Fruit fly (Drosophila melanogaster) whole organism, adult: ENCODE results near the gene Appl.

Source experiments
- CG11617 ChIP-seq: fragments of 200-800 bp; sonication (Bioruptor generic); optimal IDR thresholded peaks from 2 replicates; lab custom pipeline; 2017; ENCODE audit warnings: mild to moderate bottlenecking, missing biosample characterization, missing genetic modification reagents, missing genetic modification characterization
- CG12768 ChIP-seq: fragments of 200-800 bp; sonication (Bioruptor generic); optimal IDR thresholded peaks from 2 replicates; lab custom pipeline; 2017; ENCODE audit warnings: missing biosample characterization, missing genetic modification characterization, mild to moderate bottlenecking, moderate library complexity, missing genetic modification reagents
- CG14711 ChIP-seq: fragments of 200-800 bp; sonication (Bioruptor generic); optimal IDR thresholded peaks from 2 replicates; lab custom pipeline; 2018; ENCODE audit warnings: missing biosample characterization, mild to moderate bottlenecking, missing genetic modification characterization, moderate library complexity
- CG1620 ChIP-seq: fragments of 200-800 bp; sonication (Bioruptor generic); optimal IDR thresholded peaks from 2 replicates; lab custom pipeline; 2016; ENCODE audit warnings: missing biosample characterization, missing genetic modification characterization
- CG33017 ChIP-seq: fragments of 200-800 bp; sonication (Bioruptor generic); optimal IDR thresholded peaks from 2 replicates; lab custom pipeline; 2018; ENCODE audit warnings: missing biosample characterization, mild to moderate bottlenecking, missing genetic modification characterization, moderate library complexity
- CG5204 ChIP-seq: fragments of 200-800 bp; sonication (Bioruptor generic); optimal IDR thresholded peaks from 2 replicates; lab custom pipeline; 2016; ENCODE audit warnings: missing biosample characterization, missing genetic modification characterization
- CG7045 ChIP-seq: fragments of 200-800 bp; sonication (Bioruptor generic); optimal IDR thresholded peaks from 2 replicates; lab custom pipeline; 2017; ENCODE audit warnings: missing biosample characterization, mild to moderate bottlenecking, missing genetic modification characterization
- CG7101 ChIP-seq: fragments of 200-800 bp; sonication (Bioruptor generic); optimal IDR thresholded peaks from 2 replicates; lab custom pipeline; 2018; ENCODE audit warnings: missing biosample characterization, mild to moderate bottlenecking, missing genetic modification characterization, moderate library complexity
- Clk ChIP-seq: fragments of 200-800 bp; sonication (Bioruptor generic); optimal IDR thresholded peaks from 2 replicates; lab custom pipeline; 2017; ENCODE audit warnings: missing biosample characterization, missing genetic modification characterization
- Crg-1 ChIP-seq: fragments of 200-800 bp; sonication (Bioruptor generic); optimal IDR thresholded peaks from 2 replicates; lab custom pipeline; 2016; ENCODE audit warnings: missing biosample characterization, missing genetic modification characterization
- Hr96 ChIP-seq: fragments of 200-800 bp; sonication (Bioruptor generic); optimal IDR thresholded peaks from 2 replicates; lab custom pipeline; 2016; ENCODE audit warnings: missing biosample characterization, missing genetic modification characterization
- Mnt ChIP-seq: fragments of 200-800 bp; sonication (Bioruptor generic); optimal IDR thresholded peaks from 2 replicates; lab custom pipeline; 2016; ENCODE audit warnings: missing biosample characterization, mild to moderate bottlenecking, missing genetic modification characterization
- bab1 ChIP-seq: fragments of 200-800 bp; sonication (Bioruptor generic); optimal IDR thresholded peaks from 3 replicates; lab custom pipeline; 2019; ENCODE audit warnings: missing biosample characterization, mild to moderate bottlenecking, missing genetic modification characterization, moderate library complexity
- cic ChIP-seq: fragments of 200-800 bp; sonication (Bioruptor generic); optimal IDR thresholded peaks from 2 replicates; lab custom pipeline; 2017; ENCODE audit warnings: missing biosample characterization, mild to moderate bottlenecking, missing genetic modification characterization, moderate library complexity
- cnc ChIP-seq, 2 experiments: fragments of >200 bp; optimal IDR thresholded peaks; 2 replicates each; lab custom pipeline; 2017
- kay ChIP-seq: fragments of 200-800 bp; sonication (Bioruptor generic); peaks from one replicate; lab custom pipeline; 2016; ENCODE audit warnings: missing biosample characterization, missing genetic modification characterization, borderline replicate concordance
- ovo ChIP-seq: fragments of 200-800 bp; sonication (Bioruptor generic); optimal IDR thresholded peaks from 2 replicates; lab custom pipeline; 2016; ENCODE audit warnings: missing biosample characterization, missing genetic modification characterization
- pad ChIP-seq: fragments of 200-800 bp; sonication (Bioruptor generic); optimal IDR thresholded peaks from 3 replicates; lab custom pipeline; 2017; ENCODE audit warnings: missing biosample characterization, missing genetic modification characterization, mild to moderate bottlenecking, moderate library complexity, missing genetic modification reagents
- tj ChIP-seq: fragments of 200-800 bp; sonication (Bioruptor generic); optimal IDR thresholded peaks from 3 replicates; lab custom pipeline; 2017; ENCODE audit warnings: missing biosample characterization, mild to moderate bottlenecking, missing genetic modification characterization, moderate library complexity
- toe ChIP-seq: fragments of 200-800 bp; sonication (Bioruptor generic); optimal IDR thresholded peaks from 2 replicates; lab custom pipeline; 2016; ENCODE audit warnings: missing biosample characterization, missing genetic modification characterization

The Appl gene

dm6 chrX:509117-509516, 21.2 kb upstream of the Appl start, which contains the start of gene arg:
Gene arg, plus strand, starts transcription at chrX:509435.
- TF ChIP-seq CG33017 (no peak), cic (peak; percentile 3)

dm6 chrX:510528-510927, 19.8 kb upstream of the Appl start:
- TF ChIP-seq toe (GFP tag; lab: Kevin White, UChicago) (no peak), CG5204 (GFP tag; lab: Kevin White, UChicago) (no peak), bab1 (GFP tag; lab: Kevin White, UChicago) (no peak), CG11617 (GFP tag; lab: Kevin White, UChicago) (no peak), Clk (GFP tag; lab: Kevin White, UChicago) (no peak), CG7045 (no peak), pad (no peak), cnc (optimal IDR thresholded peaks at IDR 0.05; lab: Kevin White, UChicago) (no peak), CG7101 (tag; lab: Kevin White, UChicago) (no peak), CG12768 (GFP tag; lab: Kevin White, UChicago) (no peak)

DNA sequence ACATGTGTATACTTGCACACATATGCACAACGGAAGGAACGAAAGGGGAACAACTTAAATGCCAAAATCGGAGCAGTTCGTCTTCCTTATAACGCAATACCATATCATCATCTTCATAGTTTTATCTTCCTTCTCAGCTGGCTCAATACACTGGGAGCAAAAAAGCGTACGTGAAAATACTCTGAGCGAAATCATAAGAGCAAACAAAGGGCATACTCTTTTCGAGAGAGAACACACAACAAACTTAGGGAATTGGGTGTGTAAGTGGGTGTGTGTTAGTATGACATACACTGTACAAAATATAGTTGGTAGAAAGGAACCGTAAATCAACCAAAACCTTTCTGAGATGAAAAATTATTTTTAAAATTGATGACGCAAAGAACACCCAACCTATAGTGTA, 17.8 kb upstream of the Appl start:
- TF ChIP-seq Crg-1 (no peak), CG5204 (GFP tag; lab: Kevin White, UChicago) (no peak), toe (GFP tag; lab: Kevin White, UChicago) (no peak), CG12768 (GFP tag; lab: Kevin White, UChicago) (no peak), Mnt (GFP tag; lab: Kevin White, UChicago) (no peak), CG14711 (tag; lab: Kevin White, UChicago) (no peak), pad (no peak), CG1620 (GFP tag; lab: Kevin White, UChicago) (no peak)

dm6 chrX:515676-516075, 14.6 kb upstream of the Appl start:
- TF ChIP-seq CG5204 (GFP tag; lab: Kevin White, UChicago) (no peak), pad (no peak), tj (GFP tag; lab: Kevin White, UChicago) (no peak), CG7045 (no peak), Crg-1 (no peak), CG14711 (tag; lab: Kevin White, UChicago) (no peak), CG12768 (GFP tag; lab: Kevin White, UChicago) (no peak), cnc (optimal IDR thresholded peaks at IDR 0.05; lab: Kevin White, UChicago) (no peak), Clk (GFP tag; lab: Kevin White, UChicago) (no peak), cic (no peak), Hr96 (GFP tag; lab: Kevin White, UChicago) (no peak), CG11617 (GFP tag; lab: Kevin White, UChicago) (no peak), toe (GFP tag; lab: Kevin White, UChicago) (no peak), kay (GFP tag; lab: Kevin White, UChicago) (no peak)

dm6 chrX:518858-519257, 11.4 kb upstream of the Appl start:
- TF ChIP-seq toe (GFP tag; lab: Kevin White, UChicago): no peak
- TF ChIP-seq CG14711 (tag; lab: Kevin White, UChicago): no peak
- no peak for TF ChIP-seq Clk (GFP tag; lab: Kevin White, UChicago)
- TF ChIP-seq Crg-1: no peak
- no peak for TF ChIP-seq bab1 (GFP tag; lab: Kevin White, UChicago)
- TF ChIP-seq CG1620 (GFP tag; lab: Kevin White, UChicago): no peak
- TF ChIP-seq CG11617 (GFP tag; lab: Kevin White, UChicago): no peak
- TF ChIP-seq pad: no peak
- TF ChIP-seq tj (GFP tag; lab: Kevin White, UChicago): no peak
- TF ChIP-seq CG5204 (GFP tag; lab: Kevin White, UChicago): no peak
- TF ChIP-seq cic: no peak
- TF ChIP-seq ovo (GFP tag; lab: Kevin White, UChicago): no peak
- no peak for TF ChIP-seq CG33017
- no peak for TF ChIP-seq kay (GFP tag; lab: Kevin White, UChicago)
- TF ChIP-seq Mnt (GFP tag; lab: Kevin White, UChicago): no peak
- TF ChIP-seq CG7101 (tag; lab: Kevin White, UChicago): no peak
- no peak for TF ChIP-seq cnc (optimal IDR thresholded peaks at IDR 0.05; lab: Kevin White, UChicago)

dm6 chrX:520215-520861, 10.0 kb upstream of the Appl start:
- no peak for TF ChIP-seq CG7101 (tag; lab: Kevin White, UChicago)
- TF ChIP-seq CG12768 (GFP tag; lab: Kevin White, UChicago): no peak
- no peak for TF ChIP-seq CG14711 (tag; lab: Kevin White, UChicago)
- TF ChIP-seq toe (GFP tag; lab: Kevin White, UChicago): no peak
- no peak for TF ChIP-seq CG33017
- TF ChIP-seq CG1620 (GFP tag; lab: Kevin White, UChicago): no peak

- TF ChIP-seq Hr96 (GFP tag; lab: Kevin White, UChicago): no peak
- TF ChIP-seq Clk (GFP tag; lab: Kevin White, UChicago): no peak
- no peak for TF ChIP-seq tj (GFP tag; lab: Kevin White, UChicago)
- no peak for TF ChIP-seq CG12768 (GFP tag; lab: Kevin White, UChicago)
- TF ChIP-seq pad: no peak
- TF ChIP-seq CG33017: no peak
Measured at dm6 chrX:521683-522082, 8.6 kb upstream of the Appl start.
